Worm (Caenorhabditis elegans) whole organism, early embryonic: ENCODE measurements around the gene F43C11.10.

Source experiments
- B0310.2 ChIP-seq: sonication (generic microtip); optimal IDR thresholded peaks from 2 replicates; lab custom pipeline; 2016; ENCODE audit warnings: mild to moderate bottlenecking, missing genetic modification characterization, missing compliant biosample characterization
- F13C5.2 ChIP-seq: sonication (generic microtip); optimal IDR thresholded peaks from 2 replicates; lab custom pipeline; 2017; ENCODE audit warnings: mild to moderate bottlenecking, missing genetic modification characterization, inconsistent platforms, missing compliant biosample characterization
- aly-1 ChIP-seq: sonication (generic microtip); optimal IDR thresholded peaks from 2 replicates; lab custom pipeline; 2016; ENCODE audit warnings: missing genetic modification characterization, missing compliant biosample characterization
- ama-1 ChIP-seq: fragments of 150-350 bp; optimal IDR thresholded peaks from 2 replicates; lab custom pipeline; 2014
- ceh-13 ChIP-seq: fragments of 200-800 bp; sonication (Bioruptor generic); optimal IDR thresholded peaks from 2 replicates; lab custom pipeline; 2018; ENCODE audit warnings: mild to moderate bottlenecking, missing genetic modification characterization, missing compliant biosample characterization
- ceh-36 ChIP-seq: sonication (generic microtip); optimal IDR thresholded peaks from 2 replicates; lab custom pipeline; 2016; ENCODE audit warnings: missing genetic modification characterization, inconsistent platforms, missing compliant biosample characterization
- ets-7 ChIP-seq: sonication (generic microtip); optimal IDR thresholded peaks from 2 replicates; lab custom pipeline; 2016; ENCODE audit warnings: missing genotype, missing genetic modification characterization, missing compliant biosample characterization
- flt-1 ChIP-seq: fragments of 200-800 bp; sonication (Bioruptor generic); IDR thresholded peaks from 2 replicates; pipeline ENCODE4 v1.3.6; 2022; ENCODE audit warnings: missing genetic modification characterization, missing compliant biosample characterization
- hmbx-1 ChIP-seq: sonication (generic microtip); optimal IDR thresholded peaks from 2 replicates; lab custom pipeline; 2016; ENCODE audit warnings: mild to moderate bottlenecking, missing genetic modification characterization, missing compliant biosample characterization
- hmg-4 ChIP-seq: fragments of 200-800 bp; sonication (Bioruptor generic); optimal IDR thresholded peaks from 2 replicates; lab custom pipeline; 2018; ENCODE audit warnings: mild to moderate bottlenecking, missing genetic modification characterization, missing compliant biosample characterization
- hnd-1 ChIP-seq: sonication (generic microtip); optimal IDR thresholded peaks from 2 replicates; lab custom pipeline; 2016; ENCODE audit warnings: missing genetic modification characterization, missing compliant biosample characterization
- pes-1 ChIP-seq: fragments of 200-800 bp; sonication (Bioruptor generic); IDR thresholded peaks from 2 replicates; pipeline ENCODE4 v1.3.6; 2022; ENCODE audit warnings: missing genetic modification reagents, missing genetic modification characterization, missing compliant biosample characterization
- scrt-1 ChIP-seq: fragments of 200-800 bp; sonication (Bioruptor generic); IDR thresholded peaks from 2 replicates; pipeline ENCODE4 v1.3.6; 2022; ENCODE audit warnings: missing genetic modification characterization, missing compliant biosample characterization
- sea-1 ChIP-seq: fragments of 200-800 bp; sonication (Bioruptor generic); conservative IDR thresholded peaks from 2 replicates; pipeline ENCODE4 v1.3.6; 2022; ENCODE audit warnings: missing genetic modification characterization, missing compliant biosample characterization
- tbx-11 ChIP-seq: fragments of 200-800 bp; sonication (Bioruptor generic); IDR thresholded peaks from 2 replicates; pipeline ENCODE4 v1.3.6; 2022; ENCODE audit warnings: missing genetic modification characterization, missing compliant biosample characterization
- tbx-37 ChIP-seq: fragments of 200-800 bp; sonication (Bioruptor generic); conservative IDR thresholded peaks from 2 replicates; pipeline ENCODE4 v1.3.6; 2022; ENCODE audit warnings: missing genetic modification reagents, missing genetic modification characterization, missing compliant biosample characterization
- tra-4 ChIP-seq: sonication (generic microtip); optimal IDR thresholded peaks from 2 replicates; lab custom pipeline; 2017; ENCODE audit warnings: missing genetic modification characterization, missing compliant biosample characterization

F43C11.10 gene

DNA sequence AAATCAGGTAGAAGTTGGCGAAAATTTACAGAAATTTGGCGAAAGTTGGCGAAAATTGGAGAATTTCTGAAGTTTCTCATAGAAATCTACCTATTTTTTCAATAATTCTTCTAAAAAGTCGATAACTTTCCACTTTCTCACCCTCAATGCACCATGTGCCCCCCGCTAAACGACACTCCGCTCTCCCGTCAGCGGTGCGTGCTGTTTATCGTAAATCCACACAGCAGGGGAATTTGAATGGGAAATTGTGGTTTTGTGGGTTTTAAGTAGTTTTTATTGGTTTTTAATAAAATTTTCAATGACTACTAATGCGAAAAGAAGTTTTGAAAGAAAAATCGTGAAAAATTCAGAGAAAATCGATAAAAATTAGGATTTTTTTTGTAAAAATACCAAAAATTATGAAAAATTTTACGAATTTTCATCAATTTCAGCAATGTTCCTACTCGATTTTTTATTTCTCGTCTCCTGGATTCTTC is 10.4 kb downstream of the F43C11.10 start, which contains the start of gene F43C11.6:
Gene F43C11.6 (plus strand): TSS at position 426 of the 476 bp plus-strand sequence.
- TF ChIP-seq sea-1 (GFP tag; lab: Robert Waterston, UW) (no peak), tbx-37 (GFP tag; lab: Robert Waterston, UW) (no peak), scrt-1 (GFP tag; lab: Robert Waterston, UW) (no peak), tbx-11 (GFP tag; lab: Robert Waterston, UW) (no peak), flt-1 (GFP tag; lab: Robert Waterston, UW) (no peak), ama-1 (no peak), pes-1 (no peak), hmg-4 (GFP tag; lab: Kevin White, UChicago) (no peak), ceh-36 (tag; lab: Kevin White, UChicago) (no peak)

- no peak for TF ChIP-seq ama-1
- TF ChIP-seq sea-1 (GFP tag; lab: Robert Waterston, UW), result no peak
- no peak for TF ChIP-seq hnd-1 (tag; lab: Kevin White, UChicago)
- no peak for TF ChIP-seq hmbx-1
- TF ChIP-seq ceh-13 (GFP tag; lab: Kevin White, UChicago), result no peak
- no peak for TF ChIP-seq ceh-36 (tag; lab: Kevin White, UChicago)
- no peak for TF ChIP-seq tbx-37 (GFP tag; lab: Robert Waterston, UW)
Measured at ce11 chrII:2341515-2341914, 10.9 kb downstream of the F43C11.10 start, which contains the start of gene enri-1. enri-1 (minus strand) TSS chrII:2341615.

ce11 chrII:2340974-2341373 is 11.5 kb downstream of the F43C11.10 start:
- TF ChIP-seq F13C5.2 (tag; lab: Kevin White, UChicago), result peak; percentile 15
- no peak for TF ChIP-seq hmbx-1

- TF ChIP-seq ceh-36 (tag; lab: Kevin White, UChicago), result peak; percentile 71
- no peak for TF ChIP-seq scrt-1 (GFP tag; lab: Robert Waterston, UW)
Measured at ce11 chrII:2336177-2336576, 16.3 kb downstream of the F43C11.10 start.

ce11 chrII:2335572-2335971 is 16.9 kb downstream of the F43C11.10 start, which contains the start of gene F43C11.7:
F43C11.7 (plus strand) TSS chrII:2335897.
- no peak for TF ChIP-seq hnd-1 (tag; lab: Kevin White, UChicago)
- no peak for TF ChIP-seq ama-1

- TF ChIP-seq scrt-1 (GFP tag; lab: Robert Waterston, UW), result no peak
- TF ChIP-seq ceh-13 (GFP tag; lab: Kevin White, UChicago), result no peak
- TF ChIP-seq B0310.2 (tag; lab: Kevin White, UChicago), result no peak
- no peak for TF ChIP-seq tra-4 (tag; lab: Kevin White, UChicago)
- TF ChIP-seq F13C5.2 (tag; lab: Kevin White, UChicago), result no peak
- no peak for TF ChIP-seq tbx-37 (GFP tag; lab: Robert Waterston, UW)
- TF ChIP-seq flt-1 (GFP tag; lab: Robert Waterston, UW), result no peak
- no peak for TF ChIP-seq ets-7 (tag; lab: Kevin White, UChicago)
- no peak for TF ChIP-seq aly-1 (tag; lab: Kevin White, UChicago)
- no peak for TF ChIP-seq hmbx-1
- TF ChIP-seq sea-1 (GFP tag; lab: Robert Waterston, UW), result no peak
- TF ChIP-seq hnd-1 (tag; lab: Kevin White, UChicago), result no peak
- TF ChIP-seq tbx-11 (GFP tag; lab: Robert Waterston, UW), result no peak
- TF ChIP-seq pes-1, result no peak
- no peak for TF ChIP-seq ceh-36 (tag; lab: Kevin White, UChicago)
- no peak for TF ChIP-seq ama-1
- TF ChIP-seq hmg-4 (GFP tag; lab: Kevin White, UChicago), result no peak
Measured at ce11 chrII:2332220-2332619, 20.2 kb downstream of the F43C11.10 start, which contains the start of gene F43C11.8. F43C11.8 (plus strand) TSS chrII:2332520.

ce11 chrII:2330462-2330861 is 22.0 kb downstream of the F43C11.10 start:
- TF ChIP-seq scrt-1 (GFP tag; lab: Robert Waterston, UW) (no peak), F13C5.2 (tag; lab: Kevin White, UChicago) (no peak), hmbx-1 (no peak), ceh-36 (tag; lab: Kevin White, UChicago) (no peak), tra-4 (tag; lab: Kevin White, UChicago) (no peak), sea-1 (GFP tag; lab: Robert Waterston, UW) (no peak), hmg-4 (GFP tag; lab: Kevin White, UChicago) (no peak), tbx-37 (GFP tag; lab: Robert Waterston, UW) (no peak), hnd-1 (tag; lab: Kevin White, UChicago) (no peak), pes-1 (no peak), aly-1 (tag; lab: Kevin White, UChicago) (no peak), B0310.2 (tag; lab: Kevin White, UChicago) (no peak), ceh-13 (GFP tag; lab: Kevin White, UChicago) (no peak), flt-1 (GFP tag; lab: Robert Waterston, UW) (no peak), tbx-11 (GFP tag; lab: Robert Waterston, UW) (no peak), ama-1 (no peak), ets-7 (tag; lab: Kevin White, UChicago) (no peak)

DNA sequence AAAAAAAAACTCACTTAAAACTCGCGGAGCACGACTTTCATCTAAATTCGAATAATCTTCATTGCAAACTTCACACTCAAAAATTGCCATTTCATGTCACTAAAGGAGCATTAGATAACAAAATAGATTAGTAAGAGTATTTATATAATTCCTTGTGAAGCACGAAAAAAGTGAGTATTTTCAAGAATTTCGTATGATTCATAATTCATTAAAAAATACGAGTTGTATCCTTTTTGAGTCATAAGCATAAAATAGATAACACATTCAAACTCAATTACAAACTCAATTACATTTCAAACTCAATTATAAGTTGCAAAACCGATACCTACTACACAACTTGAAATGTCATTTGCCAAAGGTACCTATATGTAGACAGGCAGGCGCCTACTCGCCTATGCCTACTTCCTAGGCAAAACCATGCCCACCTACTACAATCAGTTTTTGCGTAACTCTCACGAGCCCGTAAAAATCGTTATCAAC is 23.4 kb downstream of the F43C11.10 start, which contains the start of the genes ZK1240.8 and ZK1240.1:
Gene ZK1240.8 (minus strand): TSS at position 101 of the 480 bp plus-strand sequence.
Gene ZK1240.1 (plus strand): TSS at position 430 of the 480 bp plus-strand sequence.
- TF ChIP-seq ama-1 (no peak), pes-1 (no peak), ets-7 (tag; lab: Kevin White, UChicago) (no peak), flt-1 (GFP tag; lab: Robert Waterston, UW) (no peak), tbx-37 (GFP tag; lab: Robert Waterston, UW) (no peak), hnd-1 (tag; lab: Kevin White, UChicago) (no peak), hmbx-1 (no peak), ceh-13 (GFP tag; lab: Kevin White, UChicago) (no peak), scrt-1 (GFP tag; lab: Robert Waterston, UW) (no peak), hmg-4 (GFP tag; lab: Kevin White, UChicago) (no peak)
